Worm (Caenorhabditis elegans) whole organism, late embryonic: ENCODE data around the gene nlp-76.

Experiments used
- C08G9.2 ChIP-seq: sonication (generic microtip); optimal IDR thresholded peaks from 2 replicates; lab custom pipeline; 2016; ENCODE audit warnings: mild to moderate bottlenecking, missing genetic modification characterization, moderate library complexity, missing compliant biosample characterization
- F13H6.1 ChIP-seq: sonication (generic microtip); optimal IDR thresholded peaks from 2 replicates; lab custom pipeline; 2016; ENCODE audit warnings: missing genetic modification characterization, missing compliant biosample characterization
- K02D7.2 ChIP-seq: sonication (generic microtip); optimal IDR thresholded peaks from 2 replicates; lab custom pipeline; 2017; ENCODE audit warnings: mild to moderate bottlenecking, missing genetic modification characterization, missing compliant biosample characterization
- K09A11.1 ChIP-seq: sonication (generic microtip); optimal IDR thresholded peaks from 2 replicates; lab custom pipeline; 2017; ENCODE audit warnings: antibody characterized with exemption, mild to moderate bottlenecking, missing genetic modification characterization, missing compliant biosample characterization; ENCODE audit not compliant: insufficient read depth
- T23F11.4 ChIP-seq: fragments of 200-800 bp; sonication (Bioruptor generic); optimal IDR thresholded peaks from 2 replicates; lab custom pipeline; 2018; ENCODE audit warnings: mild to moderate bottlenecking, missing genetic modification characterization, missing compliant biosample characterization
- Y22D7AL.16 ChIP-seq: sonication (generic microtip); optimal IDR thresholded peaks from 2 replicates; lab custom pipeline; 2016; ENCODE audit warnings: missing genetic modification characterization, missing compliant biosample characterization
- ahr-1 ChIP-seq: sonication (generic microtip); optimal IDR thresholded peaks from 2 replicates; lab custom pipeline; 2016; ENCODE audit warnings: missing genetic modification characterization, missing compliant biosample characterization
- ama-1 ChIP-seq: fragments of 150-350 bp; optimal IDR thresholded peaks from 2 replicates; lab custom pipeline; 2014
- ceh-14 ChIP-seq: sonication (generic microtip); optimal IDR thresholded peaks from 2 replicates; lab custom pipeline; 2016; ENCODE audit warnings: missing genotype, missing genetic modification characterization, missing compliant biosample characterization
- ceh-18 ChIP-seq: sonication (generic microtip); optimal IDR thresholded peaks from 2 replicates; lab custom pipeline; 2016; ENCODE audit warnings: missing genetic modification characterization, missing compliant biosample characterization
- ceh-19 ChIP-seq: fragments of 200-800 bp; sonication (Bioruptor generic); optimal IDR thresholded peaks from 2 replicates; lab custom pipeline; 2018; ENCODE audit warnings: mild to moderate bottlenecking, missing genetic modification characterization, missing compliant biosample characterization
- ceh-2 ChIP-seq: sonication (generic microtip); optimal IDR thresholded peaks from 2 replicates; lab custom pipeline; 2016; ENCODE audit warnings: missing genotype, missing genetic modification characterization, missing compliant biosample characterization
- ceh-24 ChIP-seq: sonication (generic microtip); optimal IDR thresholded peaks from 2 replicates; lab custom pipeline; 2016; ENCODE audit warnings: mild to moderate bottlenecking, missing genetic modification characterization, missing compliant biosample characterization
- ceh-30 ChIP-seq: fragments of 150-350 bp; optimal IDR thresholded peaks from 2 replicates; lab custom pipeline; 2014; ENCODE audit warnings: missing biosample characterization, missing genetic modification characterization
- ceh-31 ChIP-seq: sonication (generic microtip); optimal IDR thresholded peaks from 2 replicates; lab custom pipeline; 2016; ENCODE audit warnings: missing genetic modification characterization, missing compliant biosample characterization
- ceh-48 ChIP-seq: sonication (generic microtip); optimal IDR thresholded peaks from 2 replicates; lab custom pipeline; 2016; ENCODE audit warnings: missing genetic modification characterization, inconsistent platforms, missing compliant biosample characterization
- ceh-6 ChIP-seq: fragments of 200-800 bp; sonication (Bioruptor generic); optimal IDR thresholded peaks from 2 replicates; lab custom pipeline; 2018; ENCODE audit warnings: mild to moderate bottlenecking, missing genetic modification characterization, missing compliant biosample characterization
- ceh-9 ChIP-seq: sonication (generic microtip); optimal IDR thresholded peaks from 2 replicates; lab custom pipeline; 2016; ENCODE audit warnings: mild to moderate bottlenecking, missing genetic modification characterization, inconsistent platforms, missing compliant biosample characterization
- dmd-4 ChIP-seq: sonication (generic microtip); optimal IDR thresholded peaks from 2 replicates; lab custom pipeline; 2016; ENCODE audit warnings: borderline replicate concordance, missing genetic modification characterization, missing compliant biosample characterization
- dve-1 ChIP-seq: sonication (generic microtip); optimal IDR thresholded peaks from 2 replicates; lab custom pipeline; 2017; ENCODE audit warnings: antibody characterized with exemption, mild to moderate bottlenecking, missing genetic modification characterization, missing compliant biosample characterization
- elt-4 ChIP-seq: sonication (generic microtip); optimal IDR thresholded peaks from 2 replicates; lab custom pipeline; 2016; ENCODE audit warnings: missing genetic modification characterization, missing compliant biosample characterization
- ets-4 ChIP-seq: sonication (generic microtip); optimal IDR thresholded peaks from 2 replicates; lab custom pipeline; 2016; ENCODE audit warnings: missing genetic modification characterization, missing compliant biosample characterization
- eyg-1 ChIP-seq: sonication (generic microtip); optimal IDR thresholded peaks from 2 replicates; lab custom pipeline; 2016; ENCODE audit warnings: missing genotype, missing genetic modification characterization, missing compliant biosample characterization
- fax-1 ChIP-seq: sonication (generic microtip); optimal IDR thresholded peaks from 2 replicates; lab custom pipeline; 2016; ENCODE audit warnings: missing genotype, missing genetic modification characterization, missing compliant biosample characterization
- fkh-6 ChIP-seq: sonication (generic microtip); optimal IDR thresholded peaks from 2 replicates; lab custom pipeline; 2016; ENCODE audit warnings: missing genetic modification characterization, missing compliant biosample characterization
- hlh-13 ChIP-seq: fragments of 200-800 bp; sonication (Bioruptor generic); optimal IDR thresholded peaks from 2 replicates; lab custom pipeline; 2018; ENCODE audit warnings: mild to moderate bottlenecking, missing genetic modification characterization, missing compliant biosample characterization
- hlh-15 ChIP-seq: sonication (generic microtip); optimal IDR thresholded peaks from 2 replicates; lab custom pipeline; 2016; ENCODE audit warnings: missing genetic modification characterization, missing compliant biosample characterization
- hlh-6 ChIP-seq: sonication (generic microtip); optimal IDR thresholded peaks from 2 replicates; lab custom pipeline; 2016; ENCODE audit warnings: missing genotype, missing genetic modification characterization, missing compliant biosample characterization
- hlh-8 ChIP-seq: sonication (generic microtip); optimal IDR thresholded peaks from 2 replicates; lab custom pipeline; 2016; ENCODE audit warnings: missing genotype, missing genetic modification characterization, missing compliant biosample characterization
- madf-2 ChIP-seq: sonication (generic microtip); optimal IDR thresholded peaks from 2 replicates; lab custom pipeline; 2017; ENCODE audit warnings: missing genetic modification characterization, missing compliant biosample characterization
- mec-3 ChIP-seq: sonication (generic microtip); optimal IDR thresholded peaks from 2 replicates; lab custom pipeline; 2016; ENCODE audit warnings: borderline replicate concordance, missing genetic modification characterization, missing compliant biosample characterization
- nfya-1 ChIP-seq: sonication (generic microtip); optimal IDR thresholded peaks from 2 replicates; lab custom pipeline; 2017; ENCODE audit warnings: missing genetic modification characterization, mild to moderate bottlenecking, missing compliant biosample characterization, antibody characterized with exemption, moderate library complexity
- nhr-11 ChIP-seq: fragments of 150-350 bp; optimal IDR thresholded peaks from 2 replicates; lab custom pipeline; 2014; ENCODE audit warnings: missing biosample characterization, missing genetic modification characterization
- npax-4 ChIP-seq: sonication (generic microtip); optimal IDR thresholded peaks from 2 replicates; lab custom pipeline; 2016; ENCODE audit warnings: missing genetic modification characterization, missing compliant biosample characterization
- pag-3 ChIP-seq: sonication (generic microtip); optimal IDR thresholded peaks from 2 replicates; lab custom pipeline; 2016; ENCODE audit warnings: missing compliant biosample characterization, missing genetic modification characterization, borderline replicate concordance
- pat-9 ChIP-seq: fragments of 200-800 bp; sonication (Bioruptor generic); optimal IDR thresholded peaks from 2 replicates; lab custom pipeline; 2018; ENCODE audit warnings: mild to moderate bottlenecking, missing genetic modification characterization, moderate library complexity, missing compliant biosample characterization
- pax-1 ChIP-seq: fragments of 150-350 bp; optimal IDR thresholded peaks from 2 replicates; lab custom pipeline; 2014; ENCODE audit warnings: missing biosample characterization, missing genetic modification characterization
- pha-2 ChIP-seq: sonication (generic microtip); optimal IDR thresholded peaks from 2 replicates; lab custom pipeline; 2017; ENCODE audit warnings: mild to moderate bottlenecking, missing genetic modification characterization, missing compliant biosample characterization
- pros-1 ChIP-seq: fragments of 150-350 bp; optimal IDR thresholded peaks from 2 replicates; lab custom pipeline; 2014; ENCODE audit warnings: missing biosample characterization, missing genetic modification reagents, missing genetic modification characterization
- ref-2 ChIP-seq: sonication (generic microtip); optimal IDR thresholded peaks from 2 replicates; lab custom pipeline; 2016; ENCODE audit warnings: missing genetic modification characterization, missing compliant biosample characterization
- rnt-1 ChIP-seq: sonication (generic microtip); optimal IDR thresholded peaks from 2 replicates; lab custom pipeline; 2016; ENCODE audit warnings: missing genetic modification characterization, missing compliant biosample characterization
- sdc-2 ChIP-seq: sonication (generic microtip); optimal IDR thresholded peaks from 2 replicates; lab custom pipeline; 2016; ENCODE audit warnings: missing genotype, missing genetic modification characterization, missing compliant biosample characterization
- tbx-7 ChIP-seq: sonication (generic microtip); optimal IDR thresholded peaks from 2 replicates; lab custom pipeline; 2016; ENCODE audit warnings: missing genotype, missing genetic modification characterization, missing compliant biosample characterization
- ttx-3 ChIP-seq: sonication (generic microtip); optimal IDR thresholded peaks from 2 replicates; lab custom pipeline; 2016; ENCODE audit warnings: missing genetic modification reagents, missing genetic modification characterization, missing compliant biosample characterization
- unc-3 ChIP-seq, 2 experiments: fragments of 200-800 bp in 1 of 2; sonication (Bioruptor generic) in 1 of 2; sonication (generic microtip) in 1 of 2; conservative IDR thresholded peaks in 1 of 2; optimal IDR thresholded peaks in 1 of 2; 2 replicates each; pipeline versions ENCODE4 v1.3.6 to Lab custom; 2016 to 2022; ENCODE audit warnings: missing compliant biosample characterization in 2 of 2, missing genetic modification characterization in 2 of 2, missing genetic modification reagents in 1 of 2

Gene nlp-76

DNA sequence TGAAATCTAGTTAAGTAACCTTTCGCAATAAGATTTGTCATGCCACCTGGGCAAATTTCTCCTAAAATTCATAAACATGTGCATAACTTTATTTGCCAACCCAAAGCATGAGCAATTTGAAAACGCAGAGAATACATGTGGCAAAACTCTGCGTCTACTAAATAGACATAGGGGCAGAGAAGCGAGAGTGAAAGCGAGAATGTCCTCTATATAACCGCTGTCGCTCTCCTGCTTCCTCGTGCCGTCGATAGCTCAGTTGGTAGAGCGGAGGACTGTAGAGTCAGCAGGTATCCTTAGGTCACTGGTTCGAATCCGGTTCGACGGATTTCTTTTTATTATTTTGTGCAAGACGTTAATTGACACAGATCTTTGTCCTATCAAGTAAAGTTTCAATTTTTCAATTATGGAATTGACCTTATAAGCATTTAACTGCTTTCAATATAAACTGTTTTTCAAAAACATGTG is 1.3 kb upstream of the nlp-76 start (continued):
- TF ChIP-seq ceh-18 (tag; lab: Kevin White, UChicago) (peak; percentile 84), sdc-2 (tag; lab: Kevin White, UChicago) (peak; percentile 89), fkh-6 (peak; percentile 93), K09A11.1 (tag; lab: Kevin White, UChicago) (peak; percentile 89), dve-1 (peak; percentile 95), nhr-11 (no peak), ceh-24 (peak; percentile 83), madf-2 (tag; lab: Kevin White, UChicago) (peak; percentile 93), eyg-1 (peak; percentile 91), hlh-13 (GFP tag; lab: Kevin White, UChicago) (peak; percentile 85), pros-1 (tag; lab: Kevin White, UChicago) (no peak), fax-1 (peak; percentile 92), T23F11.4 (GFP tag; lab: Kevin White, UChicago) (peak; percentile 91), ref-2 (peak; percentile 96), dmd-4 (tag; lab: Kevin White, UChicago) (peak; percentile 92), pag-3 (tag; lab: Kevin White, UChicago) (peak; percentile 62)

DNA sequence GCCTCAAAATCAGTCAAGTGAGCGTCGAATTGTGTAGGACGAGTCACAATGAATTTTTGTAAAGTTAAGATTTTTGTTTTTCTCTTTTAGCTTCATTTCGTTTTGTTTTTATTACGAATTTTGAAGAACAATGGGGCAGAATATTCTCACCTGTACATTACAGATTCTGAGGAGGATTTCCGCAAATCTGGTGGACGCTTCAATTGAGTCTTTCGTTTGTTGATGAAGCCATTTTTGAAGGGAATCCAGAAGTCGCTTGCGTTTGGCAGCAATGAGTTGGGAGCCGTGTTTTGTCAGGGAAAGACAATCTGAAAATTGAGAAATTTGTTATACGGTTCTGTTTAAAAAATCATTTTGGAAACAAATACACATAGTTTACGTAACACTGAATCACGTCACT is 740 bp upstream of the nlp-76 start:
- no peak for TF ChIP-seq nfya-1 (tag; lab: Kevin White, UChicago)
- no peak for TF ChIP-seq ceh-48 (tag; lab: Kevin White, UChicago)
- no peak for TF ChIP-seq ceh-9 (tag; lab: Kevin White, UChicago)
- TF ChIP-seq Y22D7AL.16 (tag; lab: Kevin White, UChicago) = no peak
- TF ChIP-seq ceh-24 = no peak
- no peak for TF ChIP-seq ama-1 (lab: Kevin White, UChicago)
- TF ChIP-seq unc-3 (GFP tag; conservative IDR thresholded peaks at IDR 0.05; lab: Robert Waterston, UW) = no peak
- TF ChIP-seq unc-3 (tag; optimal IDR thresholded peaks at IDR 0.05; lab: Kevin White, UChicago) = no peak
- no peak for TF ChIP-seq mec-3 (tag; lab: Kevin White, UChicago)
- no peak for TF ChIP-seq pha-2 (tag; lab: Kevin White, UChicago)
- no peak for TF ChIP-seq K02D7.2
- no peak for TF ChIP-seq K09A11.1 (tag; lab: Kevin White, UChicago)
- no peak for TF ChIP-seq ttx-3
- no peak for TF ChIP-seq F13H6.1

DNA sequence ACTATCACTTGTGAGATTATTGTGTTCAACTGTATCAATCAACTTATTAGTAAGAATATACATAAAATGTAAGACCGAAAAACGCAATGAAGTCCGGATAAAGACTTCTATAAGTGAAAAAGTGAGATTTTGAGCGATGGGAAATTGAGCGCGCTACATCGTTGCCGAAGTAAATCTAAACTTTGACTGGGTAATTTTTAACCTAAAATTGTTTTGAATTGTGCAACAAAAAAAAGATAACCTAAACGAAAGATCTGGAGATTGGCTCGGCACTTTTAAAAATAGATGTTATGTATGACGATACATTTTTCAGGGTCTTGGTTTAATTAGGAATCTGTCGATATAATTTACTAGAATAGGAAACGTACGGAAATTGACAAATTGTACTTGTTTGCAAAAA is 589 bp downstream of the nlp-76 start:
- TF ChIP-seq ceh-6 = no peak
- no peak for TF ChIP-seq ahr-1
- TF ChIP-seq ama-1 (lab: Kevin White, UChicago) = no peak
- TF ChIP-seq fax-1 = no peak

DNA sequence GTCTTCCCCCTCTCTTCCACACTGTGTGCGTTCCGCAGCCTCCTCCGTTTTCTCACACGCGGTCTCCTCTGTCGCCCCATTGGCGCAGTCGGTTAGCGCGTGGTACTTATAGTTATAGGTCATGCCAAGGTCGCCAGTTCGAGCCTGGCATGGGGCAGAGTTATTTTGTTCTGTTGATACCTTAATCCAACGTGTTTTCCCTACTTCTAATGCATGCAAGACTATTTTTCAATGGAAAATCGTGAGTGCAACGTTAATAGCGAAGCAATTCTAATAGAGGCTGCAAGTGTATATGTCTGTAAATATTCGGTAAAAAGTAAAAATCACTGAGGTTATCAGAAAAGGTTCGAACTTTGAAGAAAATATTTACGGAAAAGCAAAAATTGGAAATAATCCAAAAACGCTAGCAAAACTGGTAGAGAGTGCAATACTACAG is 2.6 kb downstream of the nlp-76 start:
- TF ChIP-seq ref-2 = peak; percentile 87
- peak; percentile 11 for TF ChIP-seq ets-4 (tag; lab: Kevin White, UChicago)
- TF ChIP-seq elt-4 (tag; lab: Kevin White, UChicago) = no peak
- peak; percentile 52 for TF ChIP-seq hlh-8 (tag; lab: Kevin White, UChicago)
- peak; percentile 83 for TF ChIP-seq ceh-6
- TF ChIP-seq F13H6.1 = peak; percentile 70
- no peak for TF ChIP-seq ceh-30 (tag; lab: Kevin White, UChicago)
- peak; percentile 74 for TF ChIP-seq ceh-31 (tag; lab: Kevin White, UChicago)
- peak; percentile 59 for TF ChIP-seq ceh-14
- no peak for TF ChIP-seq nhr-11
- peak; percentile 64 for TF ChIP-seq dmd-4 (tag; lab: Kevin White, UChicago)
- peak; percentile 92 for TF ChIP-seq hlh-6 (tag; lab: Kevin White, UChicago)
- peak; percentile 66 for TF ChIP-seq ceh-18 (tag; lab: Kevin White, UChicago)
- TF ChIP-seq hlh-15 (tag; lab: Kevin White, UChicago) = peak; percentile 24
- TF ChIP-seq nfya-1 (tag; lab: Kevin White, UChicago) = peak; percentile 59
- TF ChIP-seq C08G9.2 (tag; lab: Kevin White, UChicago) = peak; percentile 69
- TF ChIP-seq ceh-19 (GFP tag; lab: Kevin White, UChicago) = peak; percentile 78
- TF ChIP-seq pros-1 (tag; lab: Kevin White, UChicago) = no peak
- TF ChIP-seq K02D7.2 = peak; percentile 77
- peak; percentile 86 for TF ChIP-seq pat-9 (tag; lab: Kevin White, UChicago)
- TF ChIP-seq npax-4 (tag; lab: Kevin White, UChicago) = peak; percentile 12
- TF ChIP-seq rnt-1 (tag; lab: Kevin White, UChicago) = peak; percentile 84
- peak; percentile 70 for TF ChIP-seq ceh-2 (tag; lab: Kevin White, UChicago)
- peak; percentile 78 for TF ChIP-seq ttx-3
- peak; percentile 13 for TF ChIP-seq ceh-9 (tag; lab: Kevin White, UChicago)
- TF ChIP-seq fax-1 = peak; percentile 73
- no peak for TF ChIP-seq pag-3 (tag; lab: Kevin White, UChicago)
- TF ChIP-seq sdc-2 (tag; lab: Kevin White, UChicago) = peak; percentile 86
- peak; percentile 49 for TF ChIP-seq tbx-7 (tag; lab: Kevin White, UChicago)
- no peak for TF ChIP-seq pax-1 (tag; lab: Kevin White, UChicago)
